Worm (Caenorhabditis elegans) whole organism, young adult: Measurements from ENCODE around the gene fbxa-5.
"Not testable (repeated sequence)": the region's sequence is repeated elsewhere in the genome, so short reads cannot be mapped to it uniquely, and the experiment has no call there.

Experiments used
- B0019.2 ChIP-seq: fragments of 200-800 bp; sonication (Bioruptor generic); conservative IDR thresholded peaks from 2 replicates; pipeline ENCODE4 v1.3.6; 2022; ENCODE audit warnings: missing genetic modification reagents, missing genetic modification characterization, missing compliant biosample characterization
- B0336.3 ChIP-seq: fragments of 200-800 bp; sonication (Bioruptor generic); IDR thresholded peaks from 2 replicates; pipeline ENCODE4 v1.3.6; 2022; ENCODE audit warnings: missing genetic modification characterization, missing compliant biosample characterization
- F22D6.2 ChIP-seq: sonication (generic microtip); optimal IDR thresholded peaks from 2 replicates; lab custom pipeline; 2016; ENCODE audit warnings: mild to moderate bottlenecking, missing genetic modification characterization, missing compliant biosample characterization
- K12H6.12 ChIP-seq: fragments of 200-800 bp; sonication (Bioruptor generic); optimal IDR thresholded peaks from 2 replicates; lab custom pipeline; 2018; ENCODE audit warnings: mild to moderate bottlenecking, missing genetic modification characterization, missing compliant biosample characterization
- aptf-3 ChIP-seq: fragments of 200-800 bp; sonication (Bioruptor generic); IDR thresholded peaks from 2 replicates; pipeline ENCODE4 v1.3.6; 2022; ENCODE audit warnings: missing genetic modification characterization, missing compliant biosample characterization
- ceh-40 ChIP-seq: fragments of 200-800 bp; sonication (Bioruptor generic); IDR thresholded peaks from 2 replicates; pipeline ENCODE4 v1.3.6; 2022; ENCODE audit warnings: missing genetic modification characterization, missing compliant biosample characterization
- ceh-58 ChIP-seq: fragments of 200-800 bp; sonication (Bioruptor generic); IDR thresholded peaks from 2 replicates; pipeline ENCODE4 v1.3.6; 2022; ENCODE audit warnings: missing genetic modification characterization, missing compliant biosample characterization
- die-1 ChIP-seq: sonication (generic microtip); optimal IDR thresholded peaks from 2 replicates; lab custom pipeline; 2016; ENCODE audit warnings: missing genotype, mild to moderate bottlenecking, missing genetic modification characterization, missing compliant biosample characterization
- dpl-1 ChIP-seq: fragments of 150-350 bp; optimal IDR thresholded peaks from 2 replicates; lab custom pipeline; 2014; ENCODE audit warnings: missing biosample characterization, missing genetic modification reagents, missing genetic modification characterization
- fkh-3 ChIP-seq: sonication (generic microtip); optimal IDR thresholded peaks from 2 replicates; lab custom pipeline; 2016; ENCODE audit warnings: mild to moderate bottlenecking, missing genetic modification characterization, missing compliant biosample characterization
- gei-17 ChIP-seq: fragments of 200-800 bp; sonication (Bioruptor generic); optimal IDR thresholded peaks from 2 replicates; lab custom pipeline; 2018; ENCODE audit warnings: mild to moderate bottlenecking, missing genetic modification characterization, missing compliant biosample characterization
- hmg-1.2 ChIP-seq: fragments of 200-800 bp; sonication (Bioruptor generic); IDR thresholded peaks from 2 replicates; pipeline ENCODE4 v1.3.6; 2022; ENCODE audit warnings: missing genetic modification reagents, missing genetic modification characterization, missing compliant biosample characterization
- hrde-1 ChIP-seq: sonication (generic microtip); optimal IDR thresholded peaks from 2 replicates; lab custom pipeline; 2016; ENCODE audit warnings: missing genetic modification characterization, mild to moderate bottlenecking, missing compliant biosample characterization, moderate library complexity, missing genotype, missing genetic modification reagents, borderline replicate concordance
- lag-1 ChIP-seq: fragments of 200-800 bp; sonication (Bioruptor generic); IDR thresholded peaks from 2 replicates; pipeline ENCODE4 v1.3.6; 2022; ENCODE audit warnings: missing genetic modification reagents, missing genetic modification characterization, missing compliant biosample characterization
- let-526 ChIP-seq: fragments of 200-800 bp; sonication (Bioruptor generic); IDR thresholded peaks from 2 replicates; pipeline ENCODE4 v1.3.6; 2022; ENCODE audit warnings: missing genetic modification reagents, missing genetic modification characterization, missing compliant biosample characterization
- let-607 ChIP-seq, 2 experiments: fragments of 200-800 bp in 1 of 2; sonication (Bioruptor generic) in 1 of 2; sonication (generic microtip) in 1 of 2; optimal IDR thresholded peaks; 2 replicates each; lab custom pipeline; 2016 to 2018; ENCODE audit warnings: mild to moderate bottlenecking in 2 of 2, missing compliant biosample characterization in 2 of 2, missing genetic modification characterization in 2 of 2, moderate library complexity in 2 of 2, missing genotype in 1 of 2
- lsl-1 ChIP-seq: fragments of 200-800 bp; sonication (Bioruptor generic); optimal IDR thresholded peaks from 2 replicates; lab custom pipeline; 2018; ENCODE audit warnings: mild to moderate bottlenecking, missing genetic modification characterization, moderate library complexity, missing compliant biosample characterization
- madf-3 ChIP-seq: fragments of 200-800 bp; sonication (Bioruptor generic); IDR thresholded peaks from 2 replicates; pipeline ENCODE4 v1.3.6; 2022; ENCODE audit warnings: missing genetic modification reagents, missing genetic modification characterization, missing compliant biosample characterization
- madf-6 ChIP-seq: fragments of 200-800 bp; sonication (Bioruptor generic); IDR thresholded peaks from 2 replicates; pipeline ENCODE4 v1.3.6; 2022; ENCODE audit warnings: missing genetic modification reagents, missing genetic modification characterization, missing compliant biosample characterization
- mel-28 ChIP-seq: sonication (generic microtip); optimal IDR thresholded peaks from 2 replicates; lab custom pipeline; 2016; ENCODE audit warnings: borderline replicate concordance, mild to moderate bottlenecking, missing genetic modification characterization, missing compliant biosample characterization
- nfya-2 ChIP-seq: fragments of 200-800 bp; sonication (Bioruptor generic); IDR thresholded peaks from 2 replicates; pipeline ENCODE4 v1.3.6; 2022; ENCODE audit warnings: missing genetic modification reagents, missing genetic modification characterization, missing compliant biosample characterization
- nhr-120 ChIP-seq: fragments of 200-800 bp; sonication (Bioruptor generic); IDR thresholded peaks from 2 replicates; pipeline ENCODE4 v1.3.6; 2022; ENCODE audit warnings: missing genetic modification characterization, missing compliant biosample characterization
- snpc-4 ChIP-seq, 5 experiments: fragments of 150-350 bp in 1 of 5; sonication (generic microtip) in 4 of 5; optimal IDR thresholded peaks; 2 replicates each; lab custom pipeline; 2014 to 2018; ENCODE audit warnings: missing genetic modification characterization in 5 of 5, missing biosample characterization in 3 of 5, antibody characterized with exemption in 2 of 5, mild to moderate bottlenecking in 2 of 5, missing compliant biosample characterization in 2 of 5, missing genotype in 2 of 5, moderate library complexity in 2 of 5, missing genetic modification reagents in 1 of 5
- somi-1 ChIP-seq: fragments of 200-800 bp; sonication (Bioruptor generic); optimal IDR thresholded peaks from 2 replicates; lab custom pipeline; 2018; ENCODE audit warnings: mild to moderate bottlenecking, missing genetic modification characterization, missing compliant biosample characterization
- sptf-2 ChIP-seq: fragments of 200-800 bp; sonication (Bioruptor generic); optimal IDR thresholded peaks from 2 replicates; lab custom pipeline; 2018; ENCODE audit warnings: mild to moderate bottlenecking, missing genetic modification characterization, missing compliant biosample characterization
- zfh-2 ChIP-seq: fragments of 200-800 bp; sonication (Bioruptor generic); conservative IDR thresholded peaks from 2 replicates; pipeline ENCODE4 v1.3.6; 2022; ENCODE audit warnings: missing genetic modification reagents, missing genetic modification characterization, missing compliant biosample characterization
- ztf-18 ChIP-seq: sonication (generic microtip); optimal IDR thresholded peaks from 2 replicates; lab custom pipeline; 2016; ENCODE audit warnings: missing genotype, mild to moderate bottlenecking, missing genetic modification characterization, missing compliant biosample characterization
- ztf-26 ChIP-seq: sonication (generic microtip); optimal IDR thresholded peaks from 2 replicates; lab custom pipeline; 2017; ENCODE audit warnings: missing genetic modification characterization, missing compliant biosample characterization

Gene fbxa-5

ce11 chrIII:1377903-1378302, 37.8 kb upstream of the fbxa-5 start, which contains the start of gene pals-40:
pals-40 (minus strand) TSS chrIII:1378003.
- not testable (repeated sequence) for TF ChIP-seq B0019.2 (GFP tag; lab: Robert Waterston, UW); sptf-2 (GFP tag; lab: Kevin White, UChicago); madf-6 (GFP tag; lab: Robert Waterston, UW)

- not testable (repeated sequence) for TF ChIP-seq let-526; hrde-1 (tag; lab: Kevin White, UChicago); snpc-4 (GFP tag; optimal IDR thresholded peaks at IDR 0.05; lab: Kevin White, UChicago); snpc-4 (tag; optimal IDR thresholded peaks at IDR 0.05; lab: Kevin White, UChicago)
Measured at ce11 chrIII:1375491-1375890, 35.4 kb upstream of the fbxa-5 start, which contains the start of gene Y82E9BR.10. Y82E9BR.10 (minus strand) TSS chrIII:1375591.

ce11 chrIII:1374355-1374807, 34.2 kb upstream of the fbxa-5 start, which contains the start of gene Y82E9BR.20:
Y82E9BR.20 (plus strand) TSS chrIII:1374405.
- TF ChIP-seq K12H6.12 (tag; lab: Kevin White, UChicago) (no peak), zfh-2 (peak; percentile 67)

- no peak for TF ChIP-seq hmg-1.2 (GFP tag; lab: Robert Waterston, UW)
- no peak for TF ChIP-seq K12H6.12 (tag; lab: Kevin White, UChicago)
- TF ChIP-seq madf-3 (GFP tag; lab: Robert Waterston, UW), result no peak
- no peak for TF ChIP-seq nhr-120
- no peak for TF ChIP-seq ceh-58 (GFP tag; lab: Robert Waterston, UW)
- TF ChIP-seq ztf-18 (tag; lab: Kevin White, UChicago), result no peak
- no peak for TF ChIP-seq ztf-26
Measured at ce11 chrIII:1372563-1372962, 32.4 kb upstream of the fbxa-5 start.

- TF ChIP-seq dpl-1 (GFP tag; lab: Kevin White, UChicago) (no peak), ceh-40 (no peak), somi-1 (GFP tag; lab: Kevin White, UChicago) (no peak), die-1 (tag; lab: Kevin White, UChicago) (no peak), gei-17 (no peak), mel-28 (tag; lab: Kevin White, UChicago) (no peak), let-607 (tag; optimal IDR thresholded peaks at IDR 0.05; lab: Kevin White, UChicago) (no peak), zfh-2 (no peak)
Measured at ce11 chrIII:1359669-1360068, 19.5 kb upstream of the fbxa-5 start, which contains the start of gene Y82E9BR.9. Y82E9BR.9 (minus strand) TSS chrIII:1359769.

- not testable (repeated sequence) for TF ChIP-seq B0336.3; B0019.2 (GFP tag; lab: Robert Waterston, UW); nfya-2 (GFP tag; lab: Robert Waterston, UW)
Measured at ce11 chrIII:1357973-1358372, 17.8 kb upstream of the fbxa-5 start, which contains the start of gene Y82E9BR.8. Y82E9BR.8 (minus strand) TSS chrIII:1358073.

ce11 chrIII:1355320-1355719, 15.2 kb upstream of the fbxa-5 start, which contains the start of gene Y82E9BL.1:
Y82E9BL.1 (minus strand) TSS chrIII:1355420.
- no peak for TF ChIP-seq ztf-26
- no peak for TF ChIP-seq lag-1
- no peak for TF ChIP-seq fkh-3
- TF ChIP-seq lsl-1 (GFP tag; lab: Kevin White, UChicago), result no peak
- TF ChIP-seq aptf-3 (GFP tag; lab: Robert Waterston, UW), result no peak
- TF ChIP-seq F22D6.2 (tag; lab: Kevin White, UChicago), result no peak
- TF ChIP-seq nfya-2 (GFP tag; lab: Robert Waterston, UW), result no peak
- TF ChIP-seq dpl-1 (GFP tag; lab: Kevin White, UChicago), result no peak
